Fruit fly (Drosophila melanogaster) ovary, adult (tissue): ENCODE results near the gene mthl10.

Experiments used
- CG17801 ChIP-seq: fragments of 200-800 bp; optimal IDR thresholded peaks from 2 replicates; lab custom pipeline; 2019; ENCODE audit warnings: missing biosample characterization, mild to moderate bottlenecking, missing genetic modification characterization, moderate library complexity; ENCODE audit not compliant: partially characterized antibody

Gene mthl10

DNA sequence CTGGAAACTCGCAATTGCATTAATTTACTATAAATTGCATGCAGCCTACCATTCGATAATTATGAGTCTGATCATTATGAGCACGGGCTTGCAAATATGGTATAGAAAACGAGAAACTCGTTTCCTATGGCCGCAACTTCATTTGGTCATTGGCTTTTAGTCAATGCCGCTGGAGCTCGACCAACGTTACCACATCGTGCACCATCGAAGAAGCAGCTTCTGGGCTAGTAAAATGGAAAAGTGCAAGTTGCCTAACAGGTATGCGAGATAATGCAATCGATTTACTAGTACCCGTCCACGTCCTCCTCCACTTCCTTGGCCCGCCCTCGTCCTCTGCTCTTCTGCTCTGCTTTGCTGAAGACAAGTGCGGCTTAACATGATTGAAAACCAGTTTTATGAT is 58.5 kb downstream of the mthl10 start:
- no peak for TF ChIP-seq CG17801
